Worm (Caenorhabditis elegans) whole organism, L4 larva: ENCODE results near the gene F55B11.6.
A peak's percentile ranks its signal among the peaks of the same experiment; 100 is the strongest.

Experiments used
- D1046.2 ChIP-seq: fragments of 200-800 bp; sonication (Bioruptor generic); IDR thresholded peaks from 2 replicates; pipeline ENCODE4 v1.3.6; 2022; ENCODE audit warnings: missing genetic modification characterization, missing compliant biosample characterization
- F44E2.7 ChIP-seq: fragments of 200-800 bp; sonication (Bioruptor generic); IDR thresholded peaks from 2 replicates; pipeline ENCODE4 v2.1.2; 2022; ENCODE audit warnings: missing genetic modification characterization, missing compliant biosample characterization
- T20F7.1 ChIP-seq: fragments of 200-800 bp; sonication (Bioruptor generic); optimal IDR thresholded peaks from 2 replicates; lab custom pipeline; 2018; ENCODE audit warnings: mild to moderate bottlenecking, missing genetic modification characterization, missing compliant biosample characterization
- T26A8.4 ChIP-seq: fragments of 200-800 bp; sonication (Bioruptor generic); IDR thresholded peaks from 2 replicates; pipeline ENCODE4 v1.3.6; 2022; ENCODE audit warnings: missing genetic modification characterization, missing compliant biosample characterization
- Y105C5A.15 ChIP-seq: fragments of 200-800 bp; sonication (Bioruptor generic); IDR thresholded peaks from 2 replicates; pipeline ENCODE4 v1.3.6; 2022; ENCODE audit warnings: missing genetic modification characterization, missing compliant biosample characterization
- Y75B8A.6 ChIP-seq: fragments of 200-800 bp; sonication (Bioruptor generic); IDR thresholded peaks from 2 replicates; pipeline ENCODE4 v1.3.6; 2022; ENCODE audit warnings: missing genetic modification reagents, missing genetic modification characterization, missing compliant biosample characterization
- ZK337.2 ChIP-seq: fragments of 200-800 bp; sonication (Bioruptor generic); IDR thresholded peaks from 2 replicates; pipeline ENCODE4 v1.3.6; 2022; ENCODE audit warnings: missing genetic modification reagents, missing genetic modification characterization, missing compliant biosample characterization
- ZK546.5 ChIP-seq, 2 experiments: sonication (generic microtip); optimal IDR thresholded peaks; 2 replicates each; lab custom pipeline; 2017; ENCODE audit warnings: missing biosample characterization in 2 of 2, missing genetic modification characterization in 2 of 2
- aha-1 ChIP-seq: fragments of 150-350 bp; peaks from one replicate; lab custom pipeline; 2014; ENCODE audit warnings: missing biosample characterization, missing genetic modification characterization
- ceh-20 ChIP-seq: fragments of 200-800 bp; sonication (Bioruptor generic); IDR thresholded peaks from 2 replicates; pipeline ENCODE4 v1.3.6; 2022; ENCODE audit warnings: missing genetic modification reagents, missing genetic modification characterization, missing compliant biosample characterization
- ceh-44 ChIP-seq: fragments of 200-800 bp; sonication (Bioruptor generic); IDR thresholded peaks from 2 replicates; pipeline ENCODE4 v1.3.6; 2022; ENCODE audit warnings: missing genetic modification reagents, missing genetic modification characterization, missing compliant biosample characterization
- ceh-82 ChIP-seq: sonication (generic microtip); optimal IDR thresholded peaks from 2 replicates; lab custom pipeline; 2017; ENCODE audit warnings: missing biosample characterization, missing genetic modification characterization
- daf-16 ChIP-seq, 3 experiments: sonication (generic microtip); optimal IDR thresholded peaks; 2 replicates each; lab custom pipeline; 2016 to 2017; ENCODE audit warnings: missing genetic modification characterization in 3 of 3, missing genetic modification reagents in 3 of 3, mild to moderate bottlenecking in 2 of 3, missing compliant biosample characterization in 2 of 3, missing biosample characterization in 1 of 3, moderate library complexity in 1 of 3
- daf-8 ChIP-seq: fragments of 200-800 bp; sonication (Bioruptor generic); IDR thresholded peaks from 2 replicates; pipeline ENCODE4 v1.3.6; 2022; ENCODE audit warnings: missing genetic modification characterization, missing compliant biosample characterization
- dmd-9 ChIP-seq: fragments of 200-800 bp; sonication (Bioruptor generic); IDR thresholded peaks from 2 replicates; pipeline ENCODE4 v1.3.6; 2022; ENCODE audit warnings: missing genetic modification reagents, missing genetic modification characterization, missing compliant biosample characterization
- duxl-1 ChIP-seq: sonication (generic microtip); optimal IDR thresholded peaks from 2 replicates; lab custom pipeline; 2016; ENCODE audit warnings: mild to moderate bottlenecking, missing genetic modification characterization, moderate library complexity, missing compliant biosample characterization; ENCODE audit not compliant: poor library complexity
- dve-1 ChIP-seq: sonication (generic microtip); optimal IDR thresholded peaks from 2 replicates; lab custom pipeline; 2017; ENCODE audit warnings: antibody characterized with exemption, mild to moderate bottlenecking, missing genetic modification characterization, missing compliant biosample characterization; ENCODE audit not compliant: insufficient read depth
- egl-43 ChIP-seq: fragments of 200-800 bp; sonication (Bioruptor generic); IDR thresholded peaks from 2 replicates; pipeline ENCODE4 v1.3.6; 2022; ENCODE audit warnings: missing genetic modification reagents, missing genetic modification characterization, missing compliant biosample characterization
- hif-1 ChIP-seq, 2 experiments: sonication (generic microtip); optimal IDR thresholded peaks; 2 replicates each; lab custom pipeline; 2016 to 2017; ENCODE audit warnings: missing compliant biosample characterization in 2 of 2, missing genetic modification characterization in 2 of 2, missing genetic modification reagents in 2 of 2, missing genotype in 2 of 2, mild to moderate bottlenecking in 1 of 2
- lim-7 ChIP-seq: fragments of 200-800 bp; sonication (Bioruptor generic); IDR thresholded peaks from 2 replicates; pipeline ENCODE4 v1.3.6; 2022; ENCODE audit warnings: missing genetic modification characterization, missing compliant biosample characterization
- lin-39 ChIP-seq: fragments of 150-350 bp; optimal IDR thresholded peaks from 2 replicates; lab custom pipeline; 2014; ENCODE audit warnings: missing biosample characterization, missing genetic modification reagents, missing genetic modification characterization
- lir-3 ChIP-seq: sonication (generic microtip); optimal IDR thresholded peaks from 2 replicates; lab custom pipeline; 2016; ENCODE audit warnings: mild to moderate bottlenecking, missing genetic modification characterization, missing compliant biosample characterization
- madf-5 ChIP-seq, 2 experiments: fragments of 200-800 bp; sonication (Bioruptor generic); IDR thresholded peaks; 2 replicates each; pipeline ENCODE4 v1.3.6; 2022; ENCODE audit warnings: missing compliant biosample characterization in 2 of 2, missing genetic modification characterization in 2 of 2
- mdt-29 ChIP-seq: fragments of 200-800 bp; sonication (Bioruptor generic); IDR thresholded peaks from 2 replicates; pipeline ENCODE4 v1.3.6; 2022; ENCODE audit warnings: missing genetic modification reagents, missing genetic modification characterization, missing compliant biosample characterization
- mes-2 ChIP-seq: sonication (generic microtip); optimal IDR thresholded peaks from 2 replicates; lab custom pipeline; 2016; ENCODE audit warnings: missing genotype, mild to moderate bottlenecking, missing genetic modification characterization, missing compliant biosample characterization; ENCODE audit not compliant: poor library complexity, severe bottlenecking
- nhr-237 ChIP-seq: sonication (generic microtip); optimal IDR thresholded peaks from 2 replicates; lab custom pipeline; 2017; ENCODE audit warnings: missing biosample characterization, missing genetic modification characterization
- nhr-28 ChIP-seq: fragments of 150-350 bp; optimal IDR thresholded peaks from 2 replicates; lab custom pipeline; 2014; ENCODE audit warnings: missing biosample characterization, missing genetic modification characterization
- nhr-6 ChIP-seq: fragments of 150-350 bp; optimal IDR thresholded peaks from 2 replicates; lab custom pipeline; 2014; ENCODE audit warnings: missing biosample characterization, missing genetic modification characterization
- nhr-77 ChIP-seq: fragments of 150-350 bp; optimal IDR thresholded peaks from 2 replicates; lab custom pipeline; 2014; ENCODE audit warnings: missing biosample characterization, missing genetic modification characterization
- php-3 ChIP-seq: fragments of 200-800 bp; sonication (Bioruptor generic); IDR thresholded peaks from 2 replicates; pipeline ENCODE4 v1.3.6; 2022; ENCODE audit warnings: missing genetic modification reagents, missing genetic modification characterization, missing compliant biosample characterization
- pqm-1 ChIP-seq: sonication (generic microtip); optimal IDR thresholded peaks from 2 replicates; lab custom pipeline; 2017; ENCODE audit warnings: missing biosample characterization, missing genetic modification characterization
- rbr-2 ChIP-seq: sonication (generic microtip); optimal IDR thresholded peaks from 2 replicates; lab custom pipeline; 2016; ENCODE audit warnings: missing genotype, missing genetic modification characterization, missing compliant biosample characterization
- set-16 ChIP-seq: fragments of 200-800 bp; sonication (Bioruptor generic); IDR thresholded peaks from 2 replicates; pipeline ENCODE4 v1.3.6; 2022; ENCODE audit warnings: missing genetic modification reagents, missing genetic modification characterization, missing compliant biosample characterization
- snpc-1.2 ChIP-seq: fragments of 200-800 bp; sonication (Bioruptor generic); IDR thresholded peaks from 2 replicates; pipeline ENCODE4 v1.3.6; 2022; ENCODE audit warnings: missing genetic modification reagents, missing genetic modification characterization, missing compliant biosample characterization
- tag-97 ChIP-seq: fragments of 200-800 bp; sonication (Bioruptor generic); IDR thresholded peaks from 2 replicates; pipeline ENCODE4 v1.3.6; 2022; ENCODE audit warnings: missing genetic modification characterization, missing compliant biosample characterization
- unc-130 ChIP-seq: sonication (generic microtip); optimal IDR thresholded peaks from 2 replicates; lab custom pipeline; 2016; ENCODE audit warnings: missing genetic modification reagents, missing genetic modification characterization, missing compliant biosample characterization
- unc-39 ChIP-seq: sonication (generic microtip); optimal IDR thresholded peaks from 2 replicates; lab custom pipeline; 2017; ENCODE audit warnings: missing biosample characterization, missing genetic modification characterization
- zag-1 ChIP-seq: fragments of 150-350 bp; optimal IDR thresholded peaks from 2 replicates; lab custom pipeline; 2014; ENCODE audit warnings: missing biosample characterization, missing genetic modification characterization
- zfp-2 ChIP-seq: sonication (generic microtip); optimal IDR thresholded peaks from 2 replicates; lab custom pipeline; 2016; ENCODE audit warnings: mild to moderate bottlenecking, missing genetic modification characterization, missing compliant biosample characterization
- zip-11 ChIP-seq: fragments of 200-800 bp; sonication (Bioruptor generic); IDR thresholded peaks from 2 replicates; pipeline ENCODE4 v1.3.6; 2022; ENCODE audit warnings: missing genetic modification characterization, missing compliant biosample characterization
- ztf-11 ChIP-seq: fragments of 150-350 bp; optimal IDR thresholded peaks from 2 replicates; lab custom pipeline; 2014; ENCODE audit warnings: missing biosample characterization, missing genetic modification characterization
- ztf-7 ChIP-seq: fragments of 150-350 bp; optimal IDR thresholded peaks from 2 replicates; lab custom pipeline; 2014; ENCODE audit warnings: missing biosample characterization, missing genetic modification characterization

F55B11.6 gene

DNA sequence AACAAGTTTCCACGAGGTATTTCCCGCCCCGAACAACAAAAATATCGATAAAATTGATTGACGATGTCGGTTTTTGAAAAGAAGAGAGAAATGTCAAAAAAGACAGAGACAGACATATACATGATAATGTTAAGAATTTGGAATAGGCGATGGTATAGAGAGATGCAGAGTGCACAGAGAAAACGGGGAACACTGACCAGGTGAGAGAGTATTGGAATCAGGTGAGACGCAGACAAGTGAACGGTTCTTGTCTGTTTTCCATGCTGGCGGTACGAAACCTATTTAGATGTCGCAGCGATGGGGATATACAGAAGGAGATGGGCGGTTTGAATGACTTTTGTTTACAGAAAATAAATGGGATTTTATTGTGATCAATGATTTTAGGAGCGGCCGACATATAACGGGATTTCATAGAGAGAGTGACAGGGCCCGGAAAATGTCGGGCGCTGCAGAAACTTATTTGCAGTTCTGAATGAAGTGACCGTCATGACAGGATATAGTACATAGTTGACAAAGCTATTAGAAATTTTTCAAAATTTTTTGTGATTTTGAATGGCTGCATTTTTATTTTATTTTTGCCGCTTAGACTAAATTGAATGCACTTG is 28.3 kb upstream of the F55B11.6 start (continued):
- peak; percentile 23 for TF ChIP-seq nhr-6
- TF ChIP-seq nhr-237 (tag; lab: Kevin White, UChicago), result no peak
- TF ChIP-seq zfp-2 (tag; lab: Kevin White, UChicago), result no peak
- TF ChIP-seq nhr-28, result peak; percentile 29
- no peak for TF ChIP-seq tag-97
- TF ChIP-seq egl-43, result no peak
- no peak for TF ChIP-seq ceh-20

DNA sequence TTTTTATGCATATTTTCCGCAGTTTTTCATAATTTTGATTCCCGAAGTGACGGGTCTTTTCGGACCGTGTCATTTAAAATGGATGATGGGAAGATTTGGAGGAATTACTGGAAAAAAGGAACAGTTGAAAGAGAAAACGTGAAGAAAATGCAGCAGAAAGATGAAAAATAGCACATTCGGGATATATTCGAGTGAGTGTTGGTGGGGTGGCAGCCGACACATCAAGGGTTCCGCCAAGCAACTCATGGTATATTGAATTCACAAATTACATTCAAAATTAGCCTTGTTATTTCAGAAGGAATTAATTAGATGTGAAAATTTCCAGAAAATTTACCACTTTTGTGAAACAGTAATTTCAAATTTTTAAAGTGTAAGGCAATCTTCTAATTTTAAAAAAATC is 27.0 kb upstream of the F55B11.6 start, which contains the start of gene tra-3:
Gene tra-3, minus strand, starts transcription at position 107 of the 400 bp plus-strand sequence.
- TF ChIP-seq T20F7.1 (GFP tag; lab: Kevin White, UChicago) (no peak), zfp-2 (tag; lab: Kevin White, UChicago) (no peak), snpc-1.2 (peak; percentile 76), lim-7 (GFP tag; lab: Robert Waterston, UW) (no peak), T26A8.4 (GFP tag; lab: Robert Waterston, UW) (no peak)

DNA sequence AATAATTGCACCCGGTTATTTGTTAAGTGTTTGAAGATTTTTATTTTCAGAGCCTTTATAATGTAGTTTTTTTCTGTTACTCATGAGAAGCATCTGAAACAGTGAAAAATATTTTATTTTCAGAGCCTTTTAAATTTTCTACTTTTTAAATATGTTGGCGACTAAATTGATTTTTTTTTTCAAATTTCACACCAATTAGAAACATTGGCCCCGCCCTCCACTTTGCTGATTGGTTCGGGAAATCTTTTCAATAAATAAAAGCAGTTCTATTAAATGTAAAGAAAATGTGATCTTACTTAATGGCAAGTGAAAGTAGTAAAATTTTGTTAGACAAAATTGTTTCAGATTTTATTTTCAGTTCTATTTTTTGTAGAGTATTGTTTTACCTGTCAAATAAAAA is 20.4 kb upstream of the F55B11.6 start:
- TF ChIP-seq madf-5 (GFP tag; IDR thresholded peaks at IDR 0.05; lab: Robert Waterston, UW) (no peak), mes-2 (tag; lab: Kevin White, UChicago) (no peak), Y75B8A.6 (GFP tag; lab: Robert Waterston, UW) (no peak), ZK337.2 (no peak), ceh-44 (GFP tag; lab: Robert Waterston, UW) (no peak), ceh-20 (no peak), nhr-237 (tag; lab: Kevin White, UChicago) (no peak), T20F7.1 (GFP tag; lab: Kevin White, UChicago) (no peak), hif-1 (tag; optimal IDR thresholded peaks at IDR 0.05; lab: Kevin White, UChicago) (no peak), rbr-2 (tag; lab: Kevin White, UChicago) (no peak), duxl-1 (tag; lab: Kevin White, UChicago) (no peak), ztf-11 (tag; lab: Kevin White, UChicago) (no peak), ztf-7 (tag; lab: Kevin White, UChicago) (no peak), daf-16 (GFP tag; optimal IDR thresholded peaks at IDR 0.05; lab: Kevin White, UChicago) (no peak), daf-16 (tag; optimal IDR thresholded peaks at IDR 0.05; lab: Kevin White, UChicago) (no peak), ceh-82 (tag; lab: Kevin White, UChicago) (no peak), lin-39 (tag; lab: Kevin White, UChicago) (no peak)

DNA sequence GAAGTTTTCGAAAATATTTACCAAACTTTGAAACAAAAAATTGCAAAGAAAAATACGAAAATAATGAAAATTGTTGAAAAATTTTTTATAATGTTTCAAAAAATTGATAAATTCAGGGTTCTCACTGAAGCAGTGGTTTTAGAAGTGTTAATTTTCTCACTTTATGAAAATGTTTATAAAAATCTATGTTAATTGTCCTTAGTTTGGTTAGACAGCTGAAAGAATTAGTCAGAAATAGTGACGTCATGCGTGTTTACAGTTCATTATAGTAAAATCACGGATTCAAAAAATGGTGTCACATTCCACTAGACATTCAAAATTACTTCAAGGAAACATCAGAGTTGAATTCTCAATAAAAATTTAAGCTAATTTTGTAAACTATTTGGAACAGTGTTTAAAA is 18.9 kb upstream of the F55B11.6 start:
- TF ChIP-seq aha-1 (tag; lab: Kevin White, UChicago) (peak; percentile 93), D1046.2 (GFP tag; lab: Robert Waterston, UW) (no peak)

DNA sequence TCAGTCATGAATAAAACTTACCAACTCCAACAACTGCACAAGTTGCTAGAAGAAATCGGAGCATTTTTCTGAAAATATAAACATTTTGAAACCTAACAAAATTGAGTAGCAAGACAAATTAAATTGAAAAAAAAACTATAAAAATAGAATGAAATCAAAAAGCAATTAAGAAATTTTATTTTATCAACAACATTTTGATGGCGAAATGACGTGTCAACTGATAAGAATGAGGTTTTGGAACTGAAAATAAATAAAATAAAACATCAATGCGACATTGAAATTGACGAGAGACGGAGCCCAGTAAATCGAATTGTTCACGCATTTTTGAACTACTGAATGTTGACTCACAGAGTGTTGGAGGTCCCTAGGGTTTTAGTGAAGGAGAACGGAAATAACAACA is 13.8 kb upstream of the F55B11.6 start, which contains the start of gene F55B11.4:
Gene F55B11.4, minus strand, starts transcription at position 68 of the 400 bp plus-strand sequence.
- TF ChIP-seq rbr-2 (tag; lab: Kevin White, UChicago) (no peak), lim-7 (GFP tag; lab: Robert Waterston, UW) (no peak), ZK546.5 (tag; optimal IDR thresholded peaks at IDR 0.05; lab: Kevin White, UChicago) (no peak), nhr-28 (peak; percentile 36), dve-1 (tag; lab: Kevin White, UChicago) (peak; percentile 27), mdt-29 (GFP tag; lab: Robert Waterston, UW) (no peak), F44E2.7 (GFP tag; lab: Robert Waterston, UW) (no peak), nhr-77 (tag; lab: Kevin White, UChicago) (peak; percentile 6), zag-1 (no peak), lin-39 (tag; lab: Kevin White, UChicago) (no peak), zip-11 (GFP tag; lab: Robert Waterston, UW) (no peak), daf-16 (GFP tag; optimal IDR thresholded peaks at IDR 0.05; lab: Kevin White, UChicago) (no peak), daf-16 (tag; optimal IDR thresholded peaks at IDR 0.05; lab: Kevin White, UChicago) (peak; percentile 90), pqm-1 (tag; lab: Kevin White, UChicago) (peak; percentile 69), ceh-82 (tag; lab: Kevin White, UChicago) (no peak), set-16 (no peak), dmd-9 (GFP tag; lab: Robert Waterston, UW) (no peak), php-3 (GFP tag; lab: Robert Waterston, UW) (peak; percentile 97), lir-3 (tag; lab: Kevin White, UChicago) (no peak), unc-39 (tag; lab: Kevin White, UChicago) (no peak), Y105C5A.15 (GFP tag; lab: Robert Waterston, UW) (no peak), duxl-1 (tag; lab: Kevin White, UChicago) (no peak), T20F7.1 (GFP tag; lab: Kevin White, UChicago) (no peak), unc-130 (no peak), ZK337.2 (no peak), daf-8 (GFP tag; lab: Robert Waterston, UW) (no peak)
